Worm (Caenorhabditis elegans): ENCODE measurements around the gene srw-115.

DNA sequence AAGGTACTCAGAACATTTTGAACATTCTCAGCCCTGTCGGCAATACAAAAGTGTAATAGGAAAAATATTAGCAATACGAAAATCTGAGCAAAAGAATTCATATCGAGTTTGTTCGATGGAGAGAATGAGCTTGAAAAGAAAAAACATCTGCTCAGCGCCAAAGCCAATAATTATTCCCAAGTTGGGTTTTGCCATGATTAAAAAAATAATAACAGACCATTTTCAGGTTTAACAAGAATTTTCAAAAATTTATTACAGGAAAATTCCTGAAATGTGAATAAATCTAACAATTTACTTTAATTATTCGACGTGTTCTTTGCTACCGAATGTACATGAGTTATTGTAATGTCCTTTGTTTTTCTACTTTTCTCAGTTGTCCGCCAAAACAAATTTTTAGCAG is 38.6 kb upstream of the srw-115 start, which contains the start of gene irld-38:
- no peak for TF ChIP-seq unc-62 (GFP tag; optimal IDR thresholded peaks at IDR 0.05)
- TF ChIP-seq ces-1 (GFP tag; optimal IDR thresholded peaks at IDR 0.05), result no peak
- TF ChIP-seq flh-1 (GFP tag; optimal IDR thresholded peaks at IDR 0.05), result no peak
- no peak for TF ChIP-seq snpc-4 (tag; optimal IDR thresholded peaks at IDR 0.05)
- no peak for TF ChIP-seq mep-1 (tag; optimal IDR thresholded peaks at IDR 0.05)
